Fruit fly (Drosophila melanogaster) whole organism, pupa: ENCODE measurements around the gene MTF-1.
A peak's percentile ranks its signal among the peaks of the same experiment; 100 is the strongest.

ENCODE experiments used
- CG10348 ChIP-seq: fragments of 200-800 bp; sonication (Bioruptor generic); IDR thresholded peaks from 2 replicates; pipeline ENCODE4 v1.3.6; 2022; ENCODE audit warnings: missing biosample characterization, missing genetic modification characterization
- CG12605 ChIP-seq: fragments of 200-800 bp; sonication (Bioruptor generic); IDR thresholded peaks from 2 replicates; pipeline ENCODE4 v1.3.6; 2022; ENCODE audit warnings: missing biosample characterization, missing genetic modification characterization
- CG17806 ChIP-seq: fragments of 200-800 bp; sonication (Bioruptor generic); optimal IDR thresholded peaks from 2 replicates; lab custom pipeline; 2018; ENCODE audit warnings: missing biosample characterization, mild to moderate bottlenecking, missing genetic modification characterization, moderate library complexity
- CG32121 ChIP-seq: fragments of 200-800 bp; sonication (Bioruptor generic); IDR thresholded peaks from 2 replicates; pipeline ENCODE4 v1.3.6; 2022; ENCODE audit warnings: missing biosample characterization, missing genetic modification characterization
- CG34367 ChIP-seq: fragments of 200-800 bp; sonication (Bioruptor generic); optimal IDR thresholded peaks from 2 replicates; lab custom pipeline; 2018; ENCODE audit warnings: missing biosample characterization, mild to moderate bottlenecking, missing genetic modification characterization
- Ets98B ChIP-seq: fragments of 200-800 bp; sonication (Bioruptor generic); IDR thresholded peaks from 2 replicates; pipeline ENCODE4 v1.3.6; 2022; ENCODE audit warnings: missing biosample characterization, missing genetic modification characterization
- Snoo ChIP-seq: fragments of 200-800 bp; sonication (Bioruptor generic); optimal IDR thresholded peaks from 3 replicates; lab custom pipeline; 2017; ENCODE audit warnings: missing biosample characterization, mild to moderate bottlenecking, missing genetic modification characterization, inconsistent platforms
- gl ChIP-seq: fragments of 200-800 bp; sonication (Bioruptor generic); optimal IDR thresholded peaks from 2 replicates; lab custom pipeline; 2018; ENCODE audit warnings: missing biosample characterization, mild to moderate bottlenecking, missing genetic modification characterization

- TF ChIP-seq CG10348 (GFP tag; lab: Robert Waterston, UW) (peak; percentile 99), Ets98B (peak; percentile 100), CG17806 (tag; lab: Kevin White, UChicago) (peak; percentile 100), CG12605 (GFP tag; lab: Robert Waterston, UW) (peak; percentile 100), gl (tag; lab: Kevin White, UChicago) (peak; percentile 99), CG32121 (GFP tag; lab: Robert Waterston, UW) (peak; percentile 100), Snoo (tag; lab: Kevin White, UChicago) (peak; percentile 100), CG34367 (tag; lab: Kevin White, UChicago) (peak; percentile 99)
Observed at dm6 chr3L:9383345-9384075, 46.6 kb upstream of the MTF-1 start, which contains the start of gene Hsp27.
